Worm (Caenorhabditis elegans): ENCODE results near the gene sas-5.

DNA sequence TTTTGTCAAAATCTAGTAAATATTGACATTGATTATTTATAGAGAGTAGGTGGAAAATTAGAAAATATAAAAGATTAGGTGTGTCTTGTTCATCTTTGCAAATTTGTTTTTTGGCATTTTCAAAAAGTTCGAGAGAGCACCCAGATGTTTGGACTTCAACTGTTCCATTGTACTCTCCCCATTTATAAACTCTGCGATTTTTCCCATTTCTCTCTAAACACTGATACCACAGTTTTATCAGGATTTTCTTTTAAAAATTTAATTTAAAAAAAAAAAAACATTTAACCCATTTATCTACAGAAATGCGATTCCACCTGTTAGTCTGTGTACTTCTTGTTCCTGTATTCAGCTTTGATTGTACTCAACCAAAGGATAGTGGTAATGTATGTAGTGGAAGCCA, 2.5 kb downstream of the sas-5 start, which contains the start of gene tag-290:
- TF ChIP-seq nfya-1 (tag; optimal IDR thresholded peaks at IDR 0.05; ENCODE audit: borderline replicate concordance, insufficient read depth) (no peak), cebp-1 (GFP tag; IDR thresholded peaks at IDR 0.05) (no peak), cebp-1 (tag; optimal IDR thresholded peaks at IDR 0.05) (no peak), hmg-1.2 (GFP tag; IDR thresholded peaks at IDR 0.05) (no peak), attf-3 (GFP tag; conservative IDR thresholded peaks at IDR 0.05) (no peak), hsf-1 (GFP tag; IDR thresholded peaks at IDR 0.05) (no peak), Y56A3A.18 (GFP tag; IDR thresholded peaks at IDR 0.05) (no peak), sea-2 (GFP tag; IDR thresholded peaks at IDR 0.05) (no peak), sptf-2 (GFP tag; optimal IDR thresholded peaks at IDR 0.05) (no peak)
